Worm (Caenorhabditis elegans) whole organism, young adult: ENCODE results near the gene atp-5.

Source experiments
- B0035.1 ChIP-seq: sonication (generic microtip); optimal IDR thresholded peaks from 2 replicates; lab custom pipeline; 2016; ENCODE audit warnings: missing genetic modification characterization, mild to moderate bottlenecking, missing compliant biosample characterization, missing genotype, missing genetic modification reagents
- C17E4.6 ChIP-seq: fragments of 200-800 bp; sonication (Bioruptor generic); IDR thresholded peaks from 2 replicates; pipeline ENCODE4 v1.3.6; 2022; ENCODE audit warnings: missing genetic modification reagents, missing genetic modification characterization, missing compliant biosample characterization
- F10E7.11 ChIP-seq: sonication (generic microtip); optimal IDR thresholded peaks from 2 replicates; lab custom pipeline; 2017; ENCODE audit warnings: mild to moderate bottlenecking, missing genetic modification characterization, moderate library complexity, missing compliant biosample characterization
- F33H1.4 ChIP-seq: fragments of 200-800 bp; sonication (Bioruptor generic); IDR thresholded peaks from 2 replicates; pipeline ENCODE4 v1.3.6; 2022; ENCODE audit warnings: missing genetic modification reagents, missing genetic modification characterization, missing compliant biosample characterization
- T07F8.4 ChIP-seq: sonication (generic microtip); optimal IDR thresholded peaks from 2 replicates; lab custom pipeline; 2016; ENCODE audit warnings: mild to moderate bottlenecking, missing genetic modification characterization, moderate library complexity, missing compliant biosample characterization
- T26A5.8 ChIP-seq: sonication (generic microtip); optimal IDR thresholded peaks from 2 replicates; lab custom pipeline; 2016; ENCODE audit warnings: missing genetic modification characterization, missing compliant biosample characterization
- Y53F4B.3 ChIP-seq: fragments of 200-800 bp; sonication (Bioruptor generic); IDR thresholded peaks from 2 replicates; pipeline ENCODE4 v1.3.6; 2022; ENCODE audit warnings: missing genetic modification reagents, missing genetic modification characterization, missing compliant biosample characterization
- Y56A3A.18 ChIP-seq: fragments of 200-800 bp; sonication (Bioruptor generic); IDR thresholded peaks from 2 replicates; pipeline ENCODE4 v1.3.6; 2022; ENCODE audit warnings: missing genetic modification reagents, missing genetic modification characterization, missing compliant biosample characterization
- ama-1 ChIP-seq, 3 experiments: fragments of 150-350 bp in 1 of 3; sonication (generic microtip) in 2 of 3; optimal IDR thresholded peaks; 2 replicates each; lab custom pipeline; 2014 to 2018; ENCODE audit warnings: missing biosample characterization in 2 of 3, missing genetic modification characterization in 2 of 3, missing genetic modification reagents in 2 of 3
- aptf-2 ChIP-seq: fragments of 200-800 bp; sonication (Bioruptor generic); conservative IDR thresholded peaks from 2 replicates; pipeline ENCODE4 v1.3.6; 2022; ENCODE audit warnings: missing genetic modification reagents, missing genetic modification characterization, missing compliant biosample characterization
- athp-1 ChIP-seq: sonication (generic microtip); optimal IDR thresholded peaks from 2 replicates; lab custom pipeline; 2017; ENCODE audit warnings: mild to moderate bottlenecking, missing genetic modification characterization, missing compliant biosample characterization
- attf-6 ChIP-seq: fragments of 200-800 bp; sonication (Bioruptor generic); IDR thresholded peaks from 2 replicates; pipeline ENCODE4 v1.3.6; 2022; ENCODE audit warnings: missing genetic modification reagents, missing genetic modification characterization, missing compliant biosample characterization
- ceh-40 ChIP-seq: fragments of 200-800 bp; sonication (Bioruptor generic); IDR thresholded peaks from 2 replicates; pipeline ENCODE4 v1.3.6; 2022; ENCODE audit warnings: missing genetic modification characterization, missing compliant biosample characterization
- ceh-58 ChIP-seq: fragments of 200-800 bp; sonication (Bioruptor generic); IDR thresholded peaks from 2 replicates; pipeline ENCODE4 v1.3.6; 2022; ENCODE audit warnings: missing genetic modification characterization, missing compliant biosample characterization
- ceh-79 ChIP-seq: sonication (generic microtip); optimal IDR thresholded peaks from 2 replicates; lab custom pipeline; 2017; ENCODE audit warnings: mild to moderate bottlenecking, missing genetic modification characterization, missing compliant biosample characterization
- ceh-91 ChIP-seq: fragments of 200-800 bp; sonication (Bioruptor generic); IDR thresholded peaks from 2 replicates; pipeline ENCODE4 v1.3.6; 2022; ENCODE audit warnings: missing genetic modification reagents, missing genetic modification characterization, missing compliant biosample characterization
- dox-1 ChIP-seq: fragments of 200-800 bp; sonication (Bioruptor generic); IDR thresholded peaks from 2 replicates; pipeline ENCODE4 v1.3.6; 2022; ENCODE audit warnings: missing genetic modification reagents, missing genetic modification characterization, missing compliant biosample characterization
- egl-18 ChIP-seq: fragments of 200-800 bp; sonication (Bioruptor generic); IDR thresholded peaks from 2 replicates; pipeline ENCODE4 v1.3.6; 2022; ENCODE audit warnings: missing genetic modification reagents, missing genetic modification characterization, missing compliant biosample characterization
- ekl-4 ChIP-seq: fragments of 200-800 bp; sonication (Bioruptor generic); IDR thresholded peaks from 2 replicates; pipeline ENCODE4 v1.3.6; 2022; ENCODE audit warnings: missing genetic modification reagents, missing genetic modification characterization, missing compliant biosample characterization
- ets-4 ChIP-seq: fragments of 200-800 bp; sonication (Bioruptor generic); optimal IDR thresholded peaks from 2 replicates; lab custom pipeline; 2018; ENCODE audit warnings: mild to moderate bottlenecking, missing genetic modification characterization, missing compliant biosample characterization
- hlh-26 ChIP-seq: fragments of 200-800 bp; sonication (Bioruptor generic); conservative IDR thresholded peaks from 2 replicates; pipeline ENCODE4 v1.3.6; 2022; ENCODE audit warnings: missing genetic modification reagents, missing genetic modification characterization, missing compliant biosample characterization
- lag-1 ChIP-seq: fragments of 200-800 bp; sonication (Bioruptor generic); IDR thresholded peaks from 2 replicates; pipeline ENCODE4 v1.3.6; 2022; ENCODE audit warnings: missing genetic modification reagents, missing genetic modification characterization, missing compliant biosample characterization
- lir-1 ChIP-seq: fragments of 200-800 bp; sonication (Bioruptor generic); conservative IDR thresholded peaks from 2 replicates; pipeline ENCODE4 v1.3.6; 2022; ENCODE audit warnings: missing genetic modification reagents, missing genetic modification characterization, missing compliant biosample characterization
- lsl-1 ChIP-seq: fragments of 200-800 bp; sonication (Bioruptor generic); optimal IDR thresholded peaks from 2 replicates; lab custom pipeline; 2018; ENCODE audit warnings: mild to moderate bottlenecking, missing genetic modification characterization, moderate library complexity, missing compliant biosample characterization
- madf-6 ChIP-seq: fragments of 200-800 bp; sonication (Bioruptor generic); IDR thresholded peaks from 2 replicates; pipeline ENCODE4 v1.3.6; 2022; ENCODE audit warnings: missing genetic modification reagents, missing genetic modification characterization, missing compliant biosample characterization
- mcd-1 ChIP-seq: fragments of 200-800 bp; sonication (Bioruptor generic); IDR thresholded peaks from 2 replicates; pipeline ENCODE4 v1.3.6; 2022; ENCODE audit warnings: missing genetic modification reagents, missing genetic modification characterization, missing compliant biosample characterization
- mel-28 ChIP-seq: sonication (generic microtip); optimal IDR thresholded peaks from 2 replicates; lab custom pipeline; 2016; ENCODE audit warnings: borderline replicate concordance, mild to moderate bottlenecking, missing genetic modification characterization, missing compliant biosample characterization
- mes-4 ChIP-seq: sonication (generic microtip); optimal IDR thresholded peaks from 2 replicates; lab custom pipeline; 2016; ENCODE audit warnings: missing genotype, missing genetic modification characterization, missing compliant biosample characterization
- nfya-2 ChIP-seq: fragments of 200-800 bp; sonication (Bioruptor generic); IDR thresholded peaks from 2 replicates; pipeline ENCODE4 v1.3.6; 2022; ENCODE audit warnings: missing genetic modification reagents, missing genetic modification characterization, missing compliant biosample characterization
- nfyb-1 ChIP-seq: fragments of 200-800 bp; sonication (Bioruptor generic); IDR thresholded peaks from 2 replicates; pipeline ENCODE4 v1.3.6; 2022; ENCODE audit warnings: missing genetic modification reagents, missing genetic modification characterization, missing compliant biosample characterization
- nhr-120 ChIP-seq: fragments of 200-800 bp; sonication (Bioruptor generic); IDR thresholded peaks from 2 replicates; pipeline ENCODE4 v1.3.6; 2022; ENCODE audit warnings: missing genetic modification characterization, missing compliant biosample characterization
- nhr-179 ChIP-seq: sonication (generic microtip); optimal IDR thresholded peaks from 2 replicates; lab custom pipeline; 2016; ENCODE audit warnings: mild to moderate bottlenecking, missing genetic modification characterization, missing compliant biosample characterization
- pbrm-1 ChIP-seq: fragments of 200-800 bp; sonication (Bioruptor generic); IDR thresholded peaks from 2 replicates; pipeline ENCODE4 v1.3.6; 2022; ENCODE audit warnings: missing genetic modification reagents, missing genetic modification characterization, missing compliant biosample characterization
- rpc-1 ChIP-seq, 2 experiments: fragments of 150-350 bp in 1 of 2; sonication (generic microtip) in 1 of 2; optimal IDR thresholded peaks; 2 replicates each; lab custom pipeline; 2014 to 2018; ENCODE audit warnings: missing biosample characterization in 1 of 2, missing genetic modification characterization in 1 of 2, missing genetic modification reagents in 1 of 2, missing genotype in 1 of 2
- snpc-1.1 ChIP-seq: sonication (generic microtip); optimal IDR thresholded peaks from 2 replicates; lab custom pipeline; 2017; ENCODE audit warnings: missing genetic modification characterization, mild to moderate bottlenecking, missing compliant biosample characterization, antibody characterized with exemption, moderate library complexity, missing genotype, missing genetic modification reagents; ENCODE audit not compliant: insufficient read depth
- snpc-1.3 ChIP-seq: sonication (generic microtip); optimal IDR thresholded peaks from 2 replicates; lab custom pipeline; 2017; ENCODE audit warnings: missing genetic modification characterization, mild to moderate bottlenecking, missing compliant biosample characterization, antibody characterized with exemption, moderate library complexity, missing genotype, missing genetic modification reagents; ENCODE audit not compliant: insufficient read depth
- snpc-4 ChIP-seq, 5 experiments: fragments of 150-350 bp in 1 of 5; sonication (generic microtip) in 4 of 5; optimal IDR thresholded peaks; 2 replicates each; lab custom pipeline; 2014 to 2018; ENCODE audit warnings: missing genetic modification characterization in 5 of 5, missing biosample characterization in 3 of 5, antibody characterized with exemption in 2 of 5, mild to moderate bottlenecking in 2 of 5, missing compliant biosample characterization in 2 of 5, missing genotype in 2 of 5, moderate library complexity in 2 of 5, missing genetic modification reagents in 1 of 5
- sptf-2 ChIP-seq: fragments of 200-800 bp; sonication (Bioruptor generic); optimal IDR thresholded peaks from 2 replicates; lab custom pipeline; 2018; ENCODE audit warnings: mild to moderate bottlenecking, missing genetic modification characterization, missing compliant biosample characterization
- unc-62 ChIP-seq: fragments of 150-350 bp; optimal IDR thresholded peaks from 2 replicates; lab custom pipeline; 2014; ENCODE audit warnings: missing biosample characterization, missing genetic modification reagents, missing genetic modification characterization
- zim-3 ChIP-seq: sonication (generic microtip); optimal IDR thresholded peaks from 2 replicates; lab custom pipeline; 2017; ENCODE audit warnings: mild to moderate bottlenecking, missing genetic modification characterization, moderate library complexity, missing compliant biosample characterization
- ztf-22 ChIP-seq: fragments of 200-800 bp; sonication (Bioruptor generic); optimal IDR thresholded peaks from 2 replicates; lab custom pipeline; 2018; ENCODE audit warnings: mild to moderate bottlenecking, missing genetic modification characterization, moderate library complexity, missing compliant biosample characterization
- ztf-25 ChIP-seq: fragments of 200-800 bp; sonication (Bioruptor generic); IDR thresholded peaks from 2 replicates; pipeline ENCODE4 v1.3.6; 2022; ENCODE audit warnings: missing genetic modification reagents, missing genetic modification characterization, missing compliant biosample characterization
- ztf-28 ChIP-seq: fragments of 200-800 bp; sonication (Bioruptor generic); IDR thresholded peaks from 2 replicates; pipeline ENCODE4 v1.3.6; 2022; ENCODE audit warnings: missing genetic modification reagents, missing genetic modification characterization, missing compliant biosample characterization

The atp-5 gene

DNA sequence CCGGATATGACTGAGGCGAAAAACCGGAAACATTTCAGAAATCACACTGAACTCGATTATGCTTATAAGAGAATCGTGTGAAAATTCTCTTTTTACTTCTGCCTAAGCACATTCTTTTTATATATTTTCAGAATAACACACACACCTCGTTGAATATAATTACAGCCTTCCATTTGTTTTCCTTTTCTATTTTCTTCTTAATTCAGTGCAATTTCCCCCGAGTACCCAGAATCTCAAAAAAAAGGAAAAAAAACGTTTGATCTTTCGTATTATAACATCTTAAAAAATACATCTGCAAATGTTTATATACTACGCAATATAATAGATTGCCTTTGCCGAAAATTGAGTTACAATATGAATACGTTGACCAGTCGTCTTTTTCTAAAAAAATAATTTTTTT is 8.1 kb upstream of the atp-5 start:
- TF ChIP-seq nfya-2 (GFP tag; lab: Robert Waterston, UW) = no peak
- TF ChIP-seq, all 124 proteins: peak for 0

ce11 chrV:11127197-11127596 is 3.5 kb upstream of the atp-5 start, which contains the start of gene jmjd-5:
TSS of gene jmjd-5 (plus strand) at chrV:11127497.
- TF ChIP-seq nhr-120 (GFP tag; lab: Robert Waterston, UW) = no peak
- TF ChIP-seq lsl-1 (GFP tag; lab: Kevin White, UChicago) = no peak
- TF ChIP-seq sptf-2 (GFP tag; lab: Kevin White, UChicago) = no peak
- TF ChIP-seq ceh-79 = no peak
- no peak for TF ChIP-seq hlh-26 (GFP tag; lab: Robert Waterston, UW)
- no peak for TF ChIP-seq rpc-1 (optimal IDR thresholded peaks at IDR 0.05; lab: Kevin White, UChicago)
- TF ChIP-seq rpc-1 (tag; optimal IDR thresholded peaks at IDR 0.05; lab: Kevin White, UChicago) = no peak
- no peak for TF ChIP-seq ceh-58 (GFP tag; lab: Robert Waterston, UW)
- no peak for TF ChIP-seq lir-1
- TF ChIP-seq pbrm-1 (GFP tag; lab: Robert Waterston, UW) = no peak
- TF ChIP-seq madf-6 = no peak
- no peak for TF ChIP-seq ztf-28 (GFP tag; lab: Robert Waterston, UW)
- TF ChIP-seq zim-3 (tag; lab: Kevin White, UChicago) = no peak
- TF ChIP-seq ceh-40 = no peak
- no peak for TF ChIP-seq Y56A3A.18
- no peak for TF ChIP-seq unc-62 (GFP tag; lab: Kevin White, UChicago)
- no peak for TF ChIP-seq C17E4.6 (GFP tag; lab: Robert Waterston, UW)
- TF ChIP-seq B0035.1 (tag; lab: Kevin White, UChicago) = no peak
- no peak for TF ChIP-seq snpc-1.1 (tag; lab: Kevin White, UChicago)
- no peak for TF ChIP-seq ztf-25 (GFP tag; lab: Robert Waterston, UW)
- TF ChIP-seq ceh-91 (GFP tag; lab: Robert Waterston, UW) = no peak
- TF ChIP-seq, all 124 proteins: peak for 0

DNA sequence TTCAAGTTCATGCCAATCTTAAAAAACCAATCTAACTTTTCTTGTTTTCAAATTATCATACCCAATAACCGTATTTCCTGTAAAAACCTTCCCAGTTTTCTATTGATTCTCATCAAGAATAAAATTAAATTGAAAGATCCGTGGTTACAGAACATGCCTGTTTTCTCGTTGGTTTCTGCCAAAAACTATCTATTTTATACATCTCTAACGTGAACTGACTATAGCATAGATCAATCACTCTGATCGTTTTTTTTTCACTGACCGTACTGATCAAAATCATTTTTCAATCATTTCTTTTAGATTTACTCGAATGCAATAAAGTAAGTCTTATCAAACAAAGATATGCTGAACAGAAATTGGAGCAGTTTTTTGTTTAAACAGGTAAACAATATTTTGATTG is 1.3 kb upstream of the atp-5 start, which contains the start of gene C06H2.2:
Gene C06H2.2, plus strand, starts transcription at position 301 of the 400 bp plus-strand sequence.
- TF ChIP-seq unc-62 (GFP tag; lab: Kevin White, UChicago) (no peak), ets-4 (GFP tag; lab: Kevin White, UChicago) (no peak), snpc-4 (GFP tag; optimal IDR thresholded peaks at IDR 0.05; lab: Kevin White, UChicago) (no peak), snpc-4 (tag; optimal IDR thresholded peaks at IDR 0.05; lab: Kevin White, UChicago) (no peak), ama-1 (optimal IDR thresholded peaks at IDR 0.05; lab: Kevin White, UChicago) (no peak), ama-1 (GFP tag; optimal IDR thresholded peaks at IDR 0.05; lab: Kevin White, UChicago) (no peak), Y53F4B.3 (no peak), T26A5.8 (tag; lab: Kevin White, UChicago) (no peak), aptf-2 (GFP tag; lab: Robert Waterston, UW) (no peak), attf-6 (GFP tag; lab: Robert Waterston, UW) (no peak), mel-28 (no peak), snpc-1.3 (tag; lab: Kevin White, UChicago) (no peak), F33H1.4 (no peak), lag-1 (GFP tag; lab: Robert Waterston, UW) (no peak)

DNA sequence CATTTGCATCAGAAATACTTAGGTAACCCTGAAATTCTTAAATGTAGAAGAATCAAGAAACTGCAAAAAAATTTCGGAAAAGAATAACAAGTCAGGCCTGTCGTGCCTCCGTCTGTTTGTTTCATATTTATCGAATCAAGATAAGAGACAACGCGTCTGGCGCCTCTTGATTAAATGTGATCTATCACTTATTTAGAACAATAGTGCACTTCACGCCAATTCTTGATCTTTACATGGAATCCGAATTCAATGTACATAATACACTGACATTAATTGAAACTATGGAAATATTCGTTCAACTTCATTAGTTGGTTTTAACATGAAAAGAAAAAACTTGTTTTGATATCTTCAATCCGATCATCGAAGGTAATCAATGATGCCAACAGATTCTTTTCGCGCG is 1.2 kb downstream of the atp-5 start, which contains the start of gene mboa-2:
Gene mboa-2, minus strand, starts transcription at position 28 of the 400 bp plus-strand sequence.
- TF ChIP-seq T07F8.4 (tag; lab: Kevin White, UChicago) (no peak), snpc-1.3 (tag; lab: Kevin White, UChicago) (peak; percentile 22), Y56A3A.18 (0 out of 2 replicates have a peak, but pooled peaks have one; percentile 52), ekl-4 (GFP tag; lab: Robert Waterston, UW) (0 out of 2 replicates have a peak, but pooled peaks have one; percentile 40), ztf-22 (no peak), egl-18 (GFP tag; lab: Robert Waterston, UW) (no peak), nfyb-1 (GFP tag; lab: Robert Waterston, UW) (peak; percentile 75), mcd-1 (GFP tag; lab: Robert Waterston, UW) (no peak; the same call in 1 of the 2 replicates), nhr-179 (tag; lab: Kevin White, UChicago) (no peak), F33H1.4 (no peak), mes-4 (tag; lab: Kevin White, UChicago) (no peak), F10E7.11 (tag; lab: Kevin White, UChicago) (peak; percentile 29), athp-1 (tag; lab: Kevin White, UChicago) (no peak), dox-1 (GFP tag; lab: Robert Waterston, UW) (no peak), sptf-2 (GFP tag; lab: Kevin White, UChicago) (no peak)
